Worm (Caenorhabditis elegans) whole organism, late embryonic: Measurements from ENCODE around the gene tnt-2.

Source experiments
- C08G9.2 ChIP-seq: sonication (generic microtip); optimal IDR thresholded peaks from 2 replicates; lab custom pipeline; 2016; ENCODE audit warnings: mild to moderate bottlenecking, missing genetic modification characterization, moderate library complexity, missing compliant biosample characterization
- F13H6.1 ChIP-seq: sonication (generic microtip); optimal IDR thresholded peaks from 2 replicates; lab custom pipeline; 2016; ENCODE audit warnings: missing genetic modification characterization, missing compliant biosample characterization
- K09A11.1 ChIP-seq: sonication (generic microtip); optimal IDR thresholded peaks from 2 replicates; lab custom pipeline; 2017; ENCODE audit warnings: antibody characterized with exemption, mild to moderate bottlenecking, missing genetic modification characterization, missing compliant biosample characterization; ENCODE audit not compliant: insufficient read depth
- ceh-14 ChIP-seq: sonication (generic microtip); optimal IDR thresholded peaks from 2 replicates; lab custom pipeline; 2016; ENCODE audit warnings: missing genotype, missing genetic modification characterization, missing compliant biosample characterization
- ceh-18 ChIP-seq: sonication (generic microtip); optimal IDR thresholded peaks from 2 replicates; lab custom pipeline; 2016; ENCODE audit warnings: missing genetic modification characterization, missing compliant biosample characterization
- ceh-22 ChIP-seq: sonication (generic microtip); optimal IDR thresholded peaks from 2 replicates; lab custom pipeline; 2017; ENCODE audit warnings: missing biosample characterization, missing genetic modification characterization
- ceh-34 ChIP-seq: sonication (generic microtip); optimal IDR thresholded peaks from 2 replicates; lab custom pipeline; 2016; ENCODE audit warnings: mild to moderate bottlenecking, missing genetic modification characterization, missing compliant biosample characterization
- ceh-45 ChIP-seq: fragments of 200-800 bp; sonication (Bioruptor generic); IDR thresholded peaks from 2 replicates; pipeline ENCODE4 v1.3.6; 2022; ENCODE audit warnings: missing genetic modification reagents, missing genetic modification characterization, missing compliant biosample characterization
- dmd-4 ChIP-seq: sonication (generic microtip); optimal IDR thresholded peaks from 2 replicates; lab custom pipeline; 2016; ENCODE audit warnings: borderline replicate concordance, missing genetic modification characterization, missing compliant biosample characterization
- dve-1 ChIP-seq: sonication (generic microtip); optimal IDR thresholded peaks from 2 replicates; lab custom pipeline; 2017; ENCODE audit warnings: antibody characterized with exemption, mild to moderate bottlenecking, missing genetic modification characterization, missing compliant biosample characterization
- ets-4 ChIP-seq: sonication (generic microtip); optimal IDR thresholded peaks from 2 replicates; lab custom pipeline; 2016; ENCODE audit warnings: missing genetic modification characterization, missing compliant biosample characterization
- eyg-1 ChIP-seq: sonication (generic microtip); optimal IDR thresholded peaks from 2 replicates; lab custom pipeline; 2016; ENCODE audit warnings: missing genotype, missing genetic modification characterization, missing compliant biosample characterization
- fkh-10 ChIP-seq: fragments of 150-350 bp; optimal IDR thresholded peaks from 2 replicates; lab custom pipeline; 2014; ENCODE audit warnings: missing biosample characterization, missing genetic modification reagents, missing genetic modification characterization
- fkh-6 ChIP-seq: sonication (generic microtip); optimal IDR thresholded peaks from 2 replicates; lab custom pipeline; 2016; ENCODE audit warnings: missing genetic modification characterization, missing compliant biosample characterization
- gmeb-2 ChIP-seq: sonication (generic microtip); optimal IDR thresholded peaks from 2 replicates; lab custom pipeline; 2016; ENCODE audit warnings: missing genetic modification characterization, inconsistent platforms, missing compliant biosample characterization
- hlh-30 ChIP-seq: sonication (generic microtip); optimal IDR thresholded peaks from 2 replicates; lab custom pipeline; 2017; ENCODE audit warnings: antibody characterized with exemption, missing genetic modification characterization, missing compliant biosample characterization; ENCODE audit not compliant: insufficient read depth
- hlh-6 ChIP-seq: sonication (generic microtip); optimal IDR thresholded peaks from 2 replicates; lab custom pipeline; 2016; ENCODE audit warnings: missing genotype, missing genetic modification characterization, missing compliant biosample characterization
- hlh-8 ChIP-seq: sonication (generic microtip); optimal IDR thresholded peaks from 2 replicates; lab custom pipeline; 2016; ENCODE audit warnings: missing genotype, missing genetic modification characterization, missing compliant biosample characterization
- nfya-1 ChIP-seq: sonication (generic microtip); optimal IDR thresholded peaks from 2 replicates; lab custom pipeline; 2017; ENCODE audit warnings: missing genetic modification characterization, mild to moderate bottlenecking, missing compliant biosample characterization, antibody characterized with exemption, moderate library complexity
- nhr-232 ChIP-seq: sonication (generic microtip); optimal IDR thresholded peaks from 2 replicates; lab custom pipeline; 2016; ENCODE audit warnings: missing genetic modification characterization, missing compliant biosample characterization
- npax-4 ChIP-seq: sonication (generic microtip); optimal IDR thresholded peaks from 2 replicates; lab custom pipeline; 2016; ENCODE audit warnings: missing genetic modification characterization, missing compliant biosample characterization
- odd-2 ChIP-seq: sonication (generic microtip); optimal IDR thresholded peaks from 2 replicates; lab custom pipeline; 2017; ENCODE audit warnings: antibody characterized with exemption, mild to moderate bottlenecking, missing genetic modification characterization, missing compliant biosample characterization
- pat-9 ChIP-seq: fragments of 200-800 bp; sonication (Bioruptor generic); optimal IDR thresholded peaks from 2 replicates; lab custom pipeline; 2018; ENCODE audit warnings: mild to moderate bottlenecking, missing genetic modification characterization, moderate library complexity, missing compliant biosample characterization
- pax-1 ChIP-seq: fragments of 150-350 bp; optimal IDR thresholded peaks from 2 replicates; lab custom pipeline; 2014; ENCODE audit warnings: missing biosample characterization, missing genetic modification characterization
- pha-2 ChIP-seq: sonication (generic microtip); optimal IDR thresholded peaks from 2 replicates; lab custom pipeline; 2017; ENCODE audit warnings: mild to moderate bottlenecking, missing genetic modification characterization, missing compliant biosample characterization
- pha-4 ChIP-seq: fragments of 150-350 bp; optimal IDR thresholded peaks from 2 replicates; lab custom pipeline; 2018; ENCODE audit warnings: missing biosample characterization, missing genetic modification reagents, missing genetic modification characterization
- pros-1 ChIP-seq: fragments of 150-350 bp; optimal IDR thresholded peaks from 2 replicates; lab custom pipeline; 2014; ENCODE audit warnings: missing biosample characterization, missing genetic modification reagents, missing genetic modification characterization
- ref-2 ChIP-seq: sonication (generic microtip); optimal IDR thresholded peaks from 2 replicates; lab custom pipeline; 2016; ENCODE audit warnings: missing genetic modification characterization, missing compliant biosample characterization
- rnt-1 ChIP-seq: sonication (generic microtip); optimal IDR thresholded peaks from 2 replicates; lab custom pipeline; 2016; ENCODE audit warnings: missing genetic modification characterization, missing compliant biosample characterization
- sox-2 ChIP-seq: fragments of 200-800 bp; sonication (Bioruptor generic); IDR thresholded peaks from 2 replicates; pipeline ENCODE4 v1.3.6; 2022; ENCODE audit warnings: missing genetic modification reagents, missing genetic modification characterization, missing compliant biosample characterization
- sox-4 ChIP-seq: sonication (generic microtip); optimal IDR thresholded peaks from 2 replicates; lab custom pipeline; 2017; ENCODE audit warnings: mild to moderate bottlenecking, missing genetic modification characterization, inconsistent platforms, missing compliant biosample characterization
- ttx-3 ChIP-seq: sonication (generic microtip); optimal IDR thresholded peaks from 2 replicates; lab custom pipeline; 2016; ENCODE audit warnings: missing genetic modification reagents, missing genetic modification characterization, missing compliant biosample characterization
- unc-3 ChIP-seq, 2 experiments: fragments of 200-800 bp in 1 of 2; sonication (Bioruptor generic) in 1 of 2; sonication (generic microtip) in 1 of 2; conservative IDR thresholded peaks in 1 of 2; optimal IDR thresholded peaks in 1 of 2; 2 replicates each; pipeline versions ENCODE4 v1.3.6 to Lab custom; 2016 to 2022; ENCODE audit warnings: missing compliant biosample characterization in 2 of 2, missing genetic modification characterization in 2 of 2, missing genetic modification reagents in 1 of 2
- unc-42 ChIP-seq: sonication (generic microtip); optimal IDR thresholded peaks from 2 replicates; lab custom pipeline; 2016; ENCODE audit warnings: missing genotype, missing genetic modification characterization, missing compliant biosample characterization
- zip-5 ChIP-seq: sonication (generic microtip); optimal IDR thresholded peaks from 2 replicates; lab custom pipeline; 2016; ENCODE audit warnings: missing genetic modification characterization, missing compliant biosample characterization

Gene tnt-2

ce11 chrX:8718153-8718552 lies 5.2 kb downstream of the tnt-2 start:
- TF ChIP-seq rnt-1 (tag; lab: Kevin White, UChicago): no peak
- TF ChIP-seq hlh-6: no peak
- no peak for TF ChIP-seq nfya-1 (tag; lab: Kevin White, UChicago)
- TF ChIP-seq fkh-10: no peak
- no peak for TF ChIP-seq pha-2 (tag; lab: Kevin White, UChicago)
- no peak for TF ChIP-seq fkh-6 (tag; lab: Kevin White, UChicago)

- TF ChIP-seq zip-5 (no peak), C08G9.2 (tag; lab: Kevin White, UChicago) (no peak), ref-2 (no peak), ets-4 (tag; lab: Kevin White, UChicago) (no peak), ceh-18 (tag; lab: Kevin White, UChicago) (no peak), pros-1 (tag; lab: Kevin White, UChicago) (no peak), unc-3 (GFP tag; conservative IDR thresholded peaks at IDR 0.05; lab: Robert Waterston, UW) (no peak), unc-3 (tag; optimal IDR thresholded peaks at IDR 0.05; lab: Kevin White, UChicago) (no peak), K09A11.1 (tag; lab: Kevin White, UChicago) (no peak), sox-4 (no peak), npax-4 (no peak), rnt-1 (tag; lab: Kevin White, UChicago) (no peak), dmd-4 (tag; lab: Kevin White, UChicago) (no peak), dve-1 (tag; lab: Kevin White, UChicago) (no peak), unc-42 (tag; lab: Kevin White, UChicago) (no peak), nhr-232 (no peak), pat-9 (tag; lab: Kevin White, UChicago) (no peak)
Measured at ce11 chrX:8716822-8717221, 6.5 kb downstream of the tnt-2 start, which contains the start of gene F53A9.7. Gene F53A9.7, minus strand, starts transcription at chrX:8716922.

ce11 chrX:8714845-8715244 lies 8.5 kb downstream of the tnt-2 start:
- TF ChIP-seq nfya-1 (tag; lab: Kevin White, UChicago) (no peak), nhr-232 (no peak), pat-9 (tag; lab: Kevin White, UChicago) (no peak), ceh-34 (tag; lab: Kevin White, UChicago) (no peak), sox-2 (no peak), hlh-8 (no peak), ceh-14 (no peak), ref-2 (no peak), hlh-30 (no peak), pha-4 (tag; lab: Kevin White, UChicago) (no peak)

ce11 chrX:8713754-8714295 lies 9.5 kb downstream of the tnt-2 start, which contains the start of gene F53A9.6:
Gene F53A9.6, minus strand, starts transcription at chrX:8713804.
- TF ChIP-seq ttx-3 (tag; lab: Kevin White, UChicago): no peak
- no peak for TF ChIP-seq eyg-1 (tag; lab: Kevin White, UChicago)
- TF ChIP-seq, all 69 proteins: peak for 0

DNA sequence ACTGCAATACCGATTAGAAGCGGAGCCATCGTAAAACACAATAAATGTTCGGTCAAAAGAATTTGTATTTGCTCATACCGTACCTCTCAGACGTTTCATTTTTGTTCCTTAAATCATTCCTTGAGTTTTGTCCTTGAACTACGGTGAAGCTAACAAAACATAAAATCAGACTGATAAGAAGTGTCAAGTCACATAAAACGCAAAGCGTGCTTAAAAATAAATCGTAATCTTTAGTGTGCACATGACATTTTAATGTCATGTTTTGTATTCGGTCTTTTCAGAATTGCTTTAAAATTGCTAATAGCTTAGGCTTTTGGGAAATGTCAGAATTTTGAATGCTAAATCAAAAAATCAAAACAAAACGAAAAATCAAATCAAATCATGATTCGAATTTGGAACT lies 10.7 kb downstream of the tnt-2 start:
- no peak for TF ChIP-seq ceh-22 (tag; lab: Kevin White, UChicago)
- no peak for TF ChIP-seq gmeb-2 (tag; lab: Kevin White, UChicago)
- TF ChIP-seq F13H6.1 (tag; lab: Kevin White, UChicago): no peak
- TF ChIP-seq K09A11.1 (tag; lab: Kevin White, UChicago): no peak
- no peak for TF ChIP-seq nhr-232
- TF ChIP-seq odd-2 (tag; lab: Kevin White, UChicago): no peak
- no peak for TF ChIP-seq pat-9 (tag; lab: Kevin White, UChicago)
- no peak for TF ChIP-seq ceh-34 (tag; lab: Kevin White, UChicago)
- TF ChIP-seq dve-1 (tag; lab: Kevin White, UChicago): no peak
- TF ChIP-seq unc-3 (GFP tag; conservative IDR thresholded peaks at IDR 0.05; lab: Robert Waterston, UW): no peak
- TF ChIP-seq unc-3 (tag; optimal IDR thresholded peaks at IDR 0.05; lab: Kevin White, UChicago): no peak
- no peak for TF ChIP-seq C08G9.2 (tag; lab: Kevin White, UChicago)
- TF ChIP-seq pros-1 (tag; lab: Kevin White, UChicago): no peak
- no peak for TF ChIP-seq ceh-45
- TF ChIP-seq pax-1 (tag; lab: Kevin White, UChicago): no peak
